Worm (Caenorhabditis elegans): ENCODE results near the gene srd-40.

DNA sequence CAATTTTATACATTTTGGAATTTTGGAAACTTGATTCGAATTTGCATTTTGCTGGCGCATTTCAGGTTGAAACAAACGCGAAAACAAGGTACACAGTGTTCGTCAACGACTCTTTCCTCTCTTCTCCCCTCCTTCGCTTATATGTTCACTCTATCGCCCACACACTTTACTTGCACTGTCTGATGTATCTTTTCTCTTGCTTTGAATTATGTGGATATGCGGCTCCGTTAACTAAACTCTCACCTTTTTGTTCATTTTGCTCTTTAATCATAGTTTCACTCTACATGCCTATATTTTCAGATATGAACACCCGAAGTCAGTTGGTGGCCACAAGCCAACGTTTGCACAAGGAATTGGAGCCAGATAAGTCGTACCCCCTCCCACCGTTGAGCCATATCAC lies 29.3 kb upstream of the srd-40 start, which contains the start of gene W06D11.1:
- no peak for TF ChIP-seq lin-35 (GFP tag; optimal IDR thresholded peaks at IDR 0.05)
- no peak for TF ChIP-seq pax-3 (tag; optimal IDR thresholded peaks at IDR 0.05)
- TF ChIP-seq rnt-1 (tag; optimal IDR thresholded peaks at IDR 0.05) = no peak
- no peak for TF ChIP-seq tbx-2 (tag; optimal IDR thresholded peaks at IDR 0.05)
- TF ChIP-seq egl-27 (tag; optimal IDR thresholded peaks at IDR 0.05) = no peak
- no peak for TF ChIP-seq blmp-1 (tag; optimal IDR thresholded peaks at IDR 0.05)
- no peak for TF ChIP-seq nhr-71 (tag; optimal IDR thresholded peaks at IDR 0.05)
- TF ChIP-seq nhr-11 (tag; optimal IDR thresholded peaks at IDR 0.05) = no peak
- no peak for TF ChIP-seq dpl-1 (GFP tag; optimal IDR thresholded peaks at IDR 0.05)
- TF ChIP-seq nhr-77 (tag; optimal IDR thresholded peaks at IDR 0.05) = no peak
- no peak for TF ChIP-seq lin-14 (GFP tag; optimal IDR thresholded peaks at IDR 0.05)
- no peak for TF ChIP-seq mep-1 (tag; optimal IDR thresholded peaks at IDR 0.05)
- no peak for TF ChIP-seq lin-13 (GFP tag; optimal IDR thresholded peaks at IDR 0.05)
